Worm (Caenorhabditis elegans): ENCODE results near the gene fbxb-26.
A peak's percentile ranks its signal among the peaks of the same experiment; 100 is the strongest.

The fbxb-26 gene

DNA sequence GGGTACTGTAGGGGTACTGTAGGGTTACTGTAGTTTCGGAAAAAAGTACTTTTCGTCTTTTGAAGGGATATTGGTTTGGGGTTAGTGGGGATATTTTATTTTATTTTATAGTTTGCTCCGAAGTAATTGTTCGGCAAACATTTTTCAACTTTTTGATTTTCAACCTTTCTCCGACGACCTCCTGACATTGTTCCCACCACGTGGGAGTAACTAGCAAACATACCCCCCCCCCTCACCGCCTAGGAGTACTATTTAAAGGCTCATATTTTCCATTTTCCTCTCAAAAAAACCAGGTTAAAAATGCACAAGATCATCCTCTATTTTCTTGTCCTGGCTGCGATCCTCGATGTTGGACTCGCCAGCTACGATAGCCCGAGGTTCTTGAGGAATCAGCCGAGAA, 16.3 kb upstream of the fbxb-26 start, which contains the start of gene srlf-29:
Gene srlf-29 (plus strand): TSS at position 301 of the 400 bp plus-strand sequence.
- TF ChIP-seq nhr-237 (tag; optimal IDR thresholded peaks at IDR 0.05) (no peak), nhr-12 (tag; optimal IDR thresholded peaks at IDR 0.05) (no peak), F13H6.1 (tag; optimal IDR thresholded peaks at IDR 0.05) (no peak), nhr-77 (tag; optimal IDR thresholded peaks at IDR 0.05) (no peak), unc-39 (tag; optimal IDR thresholded peaks at IDR 0.05) (no peak), nhr-23 (tag; optimal IDR thresholded peaks at IDR 0.05) (no peak), Y55F3AM.14 (GFP tag; optimal IDR thresholded peaks at IDR 0.05) (no peak), lin-39 (tag; optimal IDR thresholded peaks at IDR 0.05) (no peak), nhr-129 (tag; optimal IDR thresholded peaks at IDR 0.05) (no peak), zag-1 (tag; optimal IDR thresholded peaks at IDR 0.05) (no peak), sma-3 (GFP tag; optimal IDR thresholded peaks at IDR 0.05) (no peak), lin-11 (tag; optimal IDR thresholded peaks at IDR 0.05) (no peak), unc-55 (GFP tag; optimal IDR thresholded peaks at IDR 0.05) (no peak), nhr-21 (tag; optimal IDR thresholded peaks at IDR 0.05) (no peak), ZK546.5 (tag; optimal IDR thresholded peaks at IDR 0.05) (no peak), skn-1 (tag; optimal IDR thresholded peaks at IDR 0.05) (no peak), crh-2 (tag; optimal IDR thresholded peaks at IDR 0.05) (no peak), elt-3 (tag; optimal IDR thresholded peaks at IDR 0.05) (no peak), ztf-4 (tag; optimal IDR thresholded peaks at IDR 0.05) (no peak), blmp-1 (tag; optimal IDR thresholded peaks at IDR 0.05; ENCODE audit: insufficient read depth) (no peak)

ce11 chrII:1668913-1669312, 13.4 kb upstream of the fbxb-26 start, which contains the start of gene srw-97:
Gene srw-97, minus strand, starts transcription at chrII:1669013.
- no peak for TF ChIP-seq mab-5 (tag; optimal IDR thresholded peaks at IDR 0.05)

ce11 chrII:1670260-1670879, 11.9 kb upstream of the fbxb-26 start, which contains the start of gene nhx-6:
Gene nhx-6, plus strand, starts transcription at chrII:1670829.
- TF ChIP-seq nhr-23 (tag; optimal IDR thresholded peaks at IDR 0.05), result peak; percentile 9
- no peak for TF ChIP-seq sma-3 (GFP tag; optimal IDR thresholded peaks at IDR 0.05)

DNA sequence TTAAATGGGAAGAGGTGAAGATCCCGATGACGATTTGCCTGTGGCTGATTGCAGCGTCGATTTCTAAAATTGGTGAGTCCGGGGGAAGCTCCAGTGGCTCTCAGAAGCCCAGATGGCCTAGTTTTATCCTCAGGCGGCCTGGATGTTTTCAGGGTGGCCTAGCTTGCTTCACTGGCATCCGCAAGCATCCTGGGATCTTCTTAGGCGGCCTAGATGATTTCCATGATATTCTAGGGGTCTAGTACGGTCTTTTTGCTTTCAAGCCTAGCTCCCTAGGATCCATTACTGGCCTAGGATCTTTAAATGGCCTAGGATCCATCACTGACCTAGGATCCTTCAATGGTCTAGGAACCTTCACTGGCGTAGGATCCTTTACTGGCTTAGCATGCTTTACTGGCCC, 11.3 kb upstream of the fbxb-26 start:
- TF ChIP-seq nhr-237 (tag; optimal IDR thresholded peaks at IDR 0.05) (no peak), C34F6.9 (tag; optimal IDR thresholded peaks at IDR 0.05) (no peak), sma-3 (GFP tag; optimal IDR thresholded peaks at IDR 0.05) (no peak), aly-2 (tag; optimal IDR thresholded peaks at IDR 0.05) (no peak), zag-1 (tag; optimal IDR thresholded peaks at IDR 0.05) (no peak), ztf-11 (tag; optimal IDR thresholded peaks at IDR 0.05) (no peak), unc-62 (GFP tag; optimal IDR thresholded peaks at IDR 0.05) (no peak), lin-11 (tag; optimal IDR thresholded peaks at IDR 0.05) (no peak), nhr-77 (tag; optimal IDR thresholded peaks at IDR 0.05) (no peak), skn-1 (tag; optimal IDR thresholded peaks at IDR 0.05) (no peak), ztf-4 (tag; optimal IDR thresholded peaks at IDR 0.05) (no peak), R02D3.7 (tag; optimal IDR thresholded peaks at IDR 0.05) (no peak), ceh-16 (tag; optimal IDR thresholded peaks at IDR 0.05) (no peak), ZK546.5 (tag; optimal IDR thresholded peaks at IDR 0.05) (no peak), alr-1 (tag; optimal IDR thresholded peaks at IDR 0.05) (no peak), F13H6.1 (tag; optimal IDR thresholded peaks at IDR 0.05) (no peak), ama-1 (optimal IDR thresholded peaks at IDR 0.05) (no peak), ztf-1 (GFP tag; conservative IDR thresholded peaks at IDR 0.05) (no peak), ceh-82 (tag; optimal IDR thresholded peaks at IDR 0.05) (no peak)

DNA sequence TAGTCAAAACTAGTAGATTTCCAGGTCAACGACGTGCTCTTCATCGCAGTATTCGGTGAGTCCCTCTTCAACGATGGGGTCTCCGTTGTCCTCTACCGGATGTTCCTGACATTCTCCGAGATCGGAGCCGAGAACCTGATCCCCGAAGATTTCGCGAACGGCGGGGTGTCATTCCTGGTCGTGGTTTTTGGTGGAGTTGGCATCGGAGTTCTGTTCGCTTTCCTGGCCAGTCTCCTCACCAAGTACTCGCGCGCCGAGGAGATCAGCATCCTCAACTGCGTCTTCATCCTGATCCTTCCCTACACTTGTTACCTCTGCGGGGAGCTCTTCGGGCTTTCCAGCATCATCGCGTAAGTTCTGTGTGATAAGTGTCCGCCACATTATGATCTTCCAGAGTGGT, 9.6 kb upstream of the fbxb-26 start:
- no peak for TF ChIP-seq fos-1 (tag; optimal IDR thresholded peaks at IDR 0.05)
- TF ChIP-seq C34F6.9 (tag; optimal IDR thresholded peaks at IDR 0.05), result no peak
- TF ChIP-seq sem-4 (tag; optimal IDR thresholded peaks at IDR 0.05), result no peak
- TF ChIP-seq unc-55 (GFP tag; optimal IDR thresholded peaks at IDR 0.05), result no peak
- no peak for TF ChIP-seq Y55F3AM.14 (GFP tag; optimal IDR thresholded peaks at IDR 0.05)

DNA sequence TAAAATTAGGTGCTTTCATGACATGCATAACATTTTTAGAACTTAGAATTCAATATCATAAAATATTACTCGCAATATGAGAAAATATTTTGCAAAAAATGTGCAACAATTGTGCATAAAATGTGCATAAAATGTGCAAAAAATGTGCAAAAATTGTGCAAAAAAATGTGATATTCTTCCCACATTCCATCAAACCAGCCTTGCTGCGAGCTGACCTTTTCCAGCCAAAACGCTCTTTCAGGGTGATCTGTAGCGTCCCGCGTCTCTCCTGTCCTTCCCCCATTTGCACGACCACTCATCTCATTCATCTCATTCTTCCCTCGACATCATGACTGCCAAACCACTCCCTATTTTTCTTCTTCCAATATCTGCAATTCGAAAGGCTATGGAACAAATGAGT, 6.2 kb upstream of the fbxb-26 start, which contains the start of gene fbxb-17:
Gene fbxb-17 (plus strand): TSS at position 301 of the 400 bp plus-strand sequence.
- TF ChIP-seq nhr-10 (tag; optimal IDR thresholded peaks at IDR 0.05) (no peak), sem-4 (tag; optimal IDR thresholded peaks at IDR 0.05) (no peak), nhr-23 (tag; optimal IDR thresholded peaks at IDR 0.05) (peak; percentile 1)

All from whole organism, L2 larva.